Worm (Caenorhabditis elegans) whole organism, young adult: Measurements from ENCODE around the gene F38B6.4.

Source experiments
- B0019.2 ChIP-seq: fragments of 200-800 bp; sonication (Bioruptor generic); conservative IDR thresholded peaks from 2 replicates; pipeline ENCODE4 v1.3.6; 2022; ENCODE audit warnings: missing genetic modification reagents, missing genetic modification characterization, missing compliant biosample characterization
- B0035.1 ChIP-seq: sonication (generic microtip); optimal IDR thresholded peaks from 2 replicates; lab custom pipeline; 2016; ENCODE audit warnings: missing genetic modification characterization, mild to moderate bottlenecking, missing compliant biosample characterization, missing genotype, missing genetic modification reagents
- C17E4.6 ChIP-seq: fragments of 200-800 bp; sonication (Bioruptor generic); IDR thresholded peaks from 2 replicates; pipeline ENCODE4 v1.3.6; 2022; ENCODE audit warnings: missing genetic modification reagents, missing genetic modification characterization, missing compliant biosample characterization
- F10E7.11 ChIP-seq: sonication (generic microtip); optimal IDR thresholded peaks from 2 replicates; lab custom pipeline; 2017; ENCODE audit warnings: mild to moderate bottlenecking, missing genetic modification characterization, moderate library complexity, missing compliant biosample characterization
- F23B12.7 ChIP-seq: sonication (generic microtip); optimal IDR thresholded peaks from 2 replicates; lab custom pipeline; 2017; ENCODE audit warnings: missing genetic modification characterization, mild to moderate bottlenecking, missing compliant biosample characterization, antibody characterized with exemption, moderate library complexity; ENCODE audit not compliant: insufficient read depth
- F52B5.7 ChIP-seq: sonication (generic microtip); optimal IDR thresholded peaks from 2 replicates; lab custom pipeline; 2016; ENCODE audit warnings: mild to moderate bottlenecking, missing genetic modification characterization, missing compliant biosample characterization
- F57C9.4 ChIP-seq: sonication (generic microtip); optimal IDR thresholded peaks from 2 replicates; lab custom pipeline; 2017; ENCODE audit warnings: mild to moderate bottlenecking, missing genetic modification characterization, missing compliant biosample characterization
- K11D2.4 ChIP-seq: fragments of 200-800 bp; sonication (Bioruptor generic); IDR thresholded peaks from 2 replicates; pipeline ENCODE4 v1.3.6; 2022; ENCODE audit warnings: missing genetic modification reagents, missing genetic modification characterization, missing compliant biosample characterization
- Y95B8A.8 ChIP-seq: fragments of 200-800 bp; sonication (Bioruptor generic); IDR thresholded peaks from 2 replicates; pipeline ENCODE4 v1.3.6; 2022; ENCODE audit warnings: missing genetic modification reagents, missing genetic modification characterization, missing compliant biosample characterization
- cebp-1 ChIP-seq, 2 experiments: fragments of 200-800 bp in 1 of 2; sonication (Bioruptor generic) in 1 of 2; sonication (generic microtip) in 1 of 2; IDR thresholded peaks in 1 of 2; optimal IDR thresholded peaks in 1 of 2; 2 replicates each; pipeline versions ENCODE4 v1.3.6 to Lab custom; 2017 to 2022; ENCODE audit warnings: missing compliant biosample characterization in 2 of 2, missing genetic modification characterization in 2 of 2, mild to moderate bottlenecking in 1 of 2, missing genetic modification reagents in 1 of 2, moderate library complexity in 1 of 2
- ceh-100 ChIP-seq: fragments of 200-800 bp; sonication (Bioruptor generic); IDR thresholded peaks from 2 replicates; pipeline ENCODE4 v1.3.6; 2022; ENCODE audit warnings: missing genetic modification reagents, missing genetic modification characterization, missing compliant biosample characterization
- ceh-58 ChIP-seq: fragments of 200-800 bp; sonication (Bioruptor generic); IDR thresholded peaks from 2 replicates; pipeline ENCODE4 v1.3.6; 2022; ENCODE audit warnings: missing genetic modification characterization, missing compliant biosample characterization
- ceh-91 ChIP-seq: fragments of 200-800 bp; sonication (Bioruptor generic); IDR thresholded peaks from 2 replicates; pipeline ENCODE4 v1.3.6; 2022; ENCODE audit warnings: missing genetic modification reagents, missing genetic modification characterization, missing compliant biosample characterization
- chd-7 ChIP-seq: sonication (generic microtip); optimal IDR thresholded peaks from 2 replicates; lab custom pipeline; 2016; ENCODE audit warnings: mild to moderate bottlenecking, missing genetic modification characterization, moderate library complexity, missing compliant biosample characterization
- dpl-1 ChIP-seq: fragments of 150-350 bp; optimal IDR thresholded peaks from 2 replicates; lab custom pipeline; 2014; ENCODE audit warnings: missing biosample characterization, missing genetic modification reagents, missing genetic modification characterization
- egl-18 ChIP-seq: fragments of 200-800 bp; sonication (Bioruptor generic); IDR thresholded peaks from 2 replicates; pipeline ENCODE4 v1.3.6; 2022; ENCODE audit warnings: missing genetic modification reagents, missing genetic modification characterization, missing compliant biosample characterization
- hlh-12 ChIP-seq: sonication (generic microtip); optimal IDR thresholded peaks from 2 replicates; lab custom pipeline; 2016; ENCODE audit warnings: missing genetic modification characterization, missing compliant biosample characterization
- hmg-1.2 ChIP-seq: fragments of 200-800 bp; sonication (Bioruptor generic); IDR thresholded peaks from 2 replicates; pipeline ENCODE4 v1.3.6; 2022; ENCODE audit warnings: missing genetic modification reagents, missing genetic modification characterization, missing compliant biosample characterization
- hsf-1 ChIP-seq: fragments of 200-800 bp; sonication (Bioruptor generic); IDR thresholded peaks from 2 replicates; pipeline ENCODE4 v1.3.6; 2022; ENCODE audit warnings: missing genetic modification reagents, missing genetic modification characterization, missing compliant biosample characterization
- lin-26 ChIP-seq: fragments of 200-800 bp; sonication (Bioruptor generic); IDR thresholded peaks from 2 replicates; pipeline ENCODE4 v1.3.6; 2022; ENCODE audit warnings: missing genetic modification reagents, missing genetic modification characterization, missing compliant biosample characterization
- lin-35 ChIP-seq, 3 experiments: fragments of 150-350 bp in 2 of 3; sonication (generic microtip) in 1 of 3; optimal IDR thresholded peaks; 2 replicates each; lab custom pipeline; 2014 to 2018; ENCODE audit warnings: missing biosample characterization in 3 of 3, missing genetic modification characterization in 3 of 3, missing genetic modification reagents in 3 of 3
- lsy-27 ChIP-seq: sonication (generic microtip); optimal IDR thresholded peaks from 2 replicates; lab custom pipeline; 2017; ENCODE audit warnings: missing genetic modification characterization, mild to moderate bottlenecking, missing compliant biosample characterization, antibody characterized with exemption, missing genotype, borderline replicate concordance; ENCODE audit not compliant: insufficient read depth
- mes-4 ChIP-seq: sonication (generic microtip); optimal IDR thresholded peaks from 2 replicates; lab custom pipeline; 2016; ENCODE audit warnings: missing genotype, missing genetic modification characterization, missing compliant biosample characterization
- nhr-179 ChIP-seq: sonication (generic microtip); optimal IDR thresholded peaks from 2 replicates; lab custom pipeline; 2016; ENCODE audit warnings: mild to moderate bottlenecking, missing genetic modification characterization, missing compliant biosample characterization
- nhr-27 ChIP-seq: fragments of 200-800 bp; sonication (Bioruptor generic); optimal IDR thresholded peaks from 2 replicates; lab custom pipeline; 2018; ENCODE audit warnings: mild to moderate bottlenecking, missing genetic modification characterization, moderate library complexity, missing compliant biosample characterization
- nhr-80 ChIP-seq: sonication (generic microtip); optimal IDR thresholded peaks from 2 replicates; lab custom pipeline; 2016; ENCODE audit warnings: missing genetic modification characterization, missing compliant biosample characterization
- pbrm-1 ChIP-seq: fragments of 200-800 bp; sonication (Bioruptor generic); IDR thresholded peaks from 2 replicates; pipeline ENCODE4 v1.3.6; 2022; ENCODE audit warnings: missing genetic modification reagents, missing genetic modification characterization, missing compliant biosample characterization
- rec-8 ChIP-seq, 2 experiments: sonication (generic microtip); optimal IDR thresholded peaks; 2 replicates each; lab custom pipeline; 2016; ENCODE audit warnings: mild to moderate bottlenecking in 2 of 2, missing genetic modification characterization in 2 of 2, missing genetic modification reagents in 2 of 2, missing genotype in 2 of 2, missing biosample characterization in 1 of 2, missing compliant biosample characterization in 1 of 2, moderate library complexity in 1 of 2
- repo-1 ChIP-seq: sonication (generic microtip); optimal IDR thresholded peaks from 2 replicates; lab custom pipeline; 2017; ENCODE audit warnings: mild to moderate bottlenecking, missing genetic modification characterization, missing compliant biosample characterization
- rpc-1 ChIP-seq, 2 experiments: fragments of 150-350 bp in 1 of 2; sonication (generic microtip) in 1 of 2; optimal IDR thresholded peaks; 2 replicates each; lab custom pipeline; 2014 to 2018; ENCODE audit warnings: missing biosample characterization in 1 of 2, missing genetic modification characterization in 1 of 2, missing genetic modification reagents in 1 of 2, missing genotype in 1 of 2
- sdz-38 ChIP-seq: sonication (generic microtip); optimal IDR thresholded peaks from 2 replicates; lab custom pipeline; 2016; ENCODE audit warnings: missing genotype, missing genetic modification characterization, missing compliant biosample characterization
- snpc-1.1 ChIP-seq: sonication (generic microtip); optimal IDR thresholded peaks from 2 replicates; lab custom pipeline; 2017; ENCODE audit warnings: missing genetic modification characterization, mild to moderate bottlenecking, missing compliant biosample characterization, antibody characterized with exemption, moderate library complexity, missing genotype, missing genetic modification reagents; ENCODE audit not compliant: insufficient read depth
- snpc-1.3 ChIP-seq: sonication (generic microtip); optimal IDR thresholded peaks from 2 replicates; lab custom pipeline; 2017; ENCODE audit warnings: missing genetic modification characterization, mild to moderate bottlenecking, missing compliant biosample characterization, antibody characterized with exemption, moderate library complexity, missing genotype, missing genetic modification reagents; ENCODE audit not compliant: insufficient read depth
- somi-1 ChIP-seq: fragments of 200-800 bp; sonication (Bioruptor generic); optimal IDR thresholded peaks from 2 replicates; lab custom pipeline; 2018; ENCODE audit warnings: mild to moderate bottlenecking, missing genetic modification characterization, missing compliant biosample characterization
- tlf-1 ChIP-seq: fragments of 200-800 bp; sonication (Bioruptor generic); optimal IDR thresholded peaks from 2 replicates; lab custom pipeline; 2018; ENCODE audit warnings: mild to moderate bottlenecking, missing genetic modification characterization, missing compliant biosample characterization
- unc-130 ChIP-seq: sonication (generic microtip); optimal IDR thresholded peaks from 2 replicates; lab custom pipeline; 2016; ENCODE audit warnings: missing genetic modification reagents, missing genetic modification characterization, missing compliant biosample characterization
- zfh-2 ChIP-seq: fragments of 200-800 bp; sonication (Bioruptor generic); conservative IDR thresholded peaks from 2 replicates; pipeline ENCODE4 v1.3.6; 2022; ENCODE audit warnings: missing genetic modification reagents, missing genetic modification characterization, missing compliant biosample characterization
- ztf-22 ChIP-seq: fragments of 200-800 bp; sonication (Bioruptor generic); optimal IDR thresholded peaks from 2 replicates; lab custom pipeline; 2018; ENCODE audit warnings: mild to moderate bottlenecking, missing genetic modification characterization, moderate library complexity, missing compliant biosample characterization
- ztf-28 ChIP-seq: fragments of 200-800 bp; sonication (Bioruptor generic); IDR thresholded peaks from 2 replicates; pipeline ENCODE4 v1.3.6; 2022; ENCODE audit warnings: missing genetic modification reagents, missing genetic modification characterization, missing compliant biosample characterization
- ztf-6 ChIP-seq: fragments of 200-800 bp; sonication (Bioruptor generic); IDR thresholded peaks from 2 replicates; pipeline ENCODE4 v1.3.6; 2022; ENCODE audit warnings: missing genetic modification reagents, missing genetic modification characterization, missing compliant biosample characterization

The F38B6.4 gene

DNA sequence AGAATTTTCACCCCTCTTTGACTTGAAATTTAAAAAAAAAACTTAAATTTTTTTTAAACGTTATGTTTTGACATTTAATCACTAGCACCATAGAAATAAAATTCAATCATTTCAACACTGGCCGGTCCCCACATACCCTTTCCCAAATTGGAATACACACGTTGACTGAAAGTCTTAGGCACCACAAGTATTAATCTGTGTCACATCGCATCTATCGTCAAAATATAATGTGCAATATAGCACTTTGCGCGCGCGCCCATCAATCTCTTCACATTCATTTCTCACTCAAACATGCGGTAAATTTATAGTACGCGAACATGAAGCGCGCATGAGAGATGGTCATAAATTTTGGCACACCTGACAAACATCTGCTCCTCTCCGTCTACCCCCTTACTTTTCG is 12.7 kb downstream of the F38B6.4 start:
- TF ChIP-seq repo-1, result no peak
- TF ChIP-seq hmg-1.2, result no peak
- TF ChIP-seq egl-18 (GFP tag; lab: Robert Waterston, UW), result no peak
- no peak for TF ChIP-seq lsy-27 (tag; lab: Kevin White, UChicago)
- TF ChIP-seq, all 124 proteins: peak for 0

DNA sequence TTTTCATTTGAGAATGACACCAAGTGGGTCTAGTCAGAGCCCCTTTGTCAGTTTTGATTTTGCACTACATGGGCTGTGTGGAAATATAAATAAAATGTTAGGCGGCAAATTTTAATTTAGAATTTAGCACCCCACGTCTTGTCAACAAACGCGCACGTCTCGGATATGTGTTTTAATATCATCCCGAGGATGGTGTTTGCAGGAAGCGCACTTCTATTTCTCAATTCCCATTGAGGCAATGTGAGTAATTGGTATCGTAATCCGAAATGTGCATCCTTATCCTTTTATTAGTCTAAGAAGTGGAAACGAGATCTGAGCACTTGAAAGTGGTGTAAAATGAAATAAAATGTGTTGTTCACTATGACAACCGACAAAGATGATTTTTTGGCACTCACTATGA is 13.1 kb downstream of the F38B6.4 start:
- TF ChIP-seq mes-4 (no peak), hlh-12 (tag; lab: Kevin White, UChicago) (no peak)
- TF ChIP-seq, all 124 proteins: peak for 0

DNA sequence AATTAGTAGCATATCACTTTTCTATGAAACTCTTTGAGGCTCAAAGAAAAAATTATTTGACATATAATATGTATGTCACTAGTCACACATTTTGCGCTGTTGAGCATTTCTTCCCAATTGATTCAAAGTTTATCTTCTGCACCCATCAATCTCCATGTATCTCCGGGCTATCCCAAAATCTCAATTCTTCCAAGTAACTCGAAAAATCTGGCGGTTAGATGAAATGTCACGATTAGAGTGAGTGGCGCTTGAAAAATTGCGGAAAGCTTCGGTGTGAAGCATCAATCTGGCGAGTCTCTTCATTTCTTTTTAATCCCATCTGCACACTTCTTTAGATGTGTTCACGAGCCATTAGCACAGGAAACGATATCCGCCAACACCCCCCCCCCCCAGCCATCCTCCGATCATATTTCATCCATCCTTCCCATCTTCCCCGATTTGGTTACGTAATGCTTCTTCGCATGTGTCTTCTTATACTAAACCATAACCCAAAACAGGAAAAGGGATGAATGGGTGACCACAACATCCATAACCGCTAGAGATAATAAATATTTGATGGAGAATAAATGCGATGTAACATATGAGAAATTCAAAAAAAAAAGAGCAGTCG is 14.4 kb downstream of the F38B6.4 start:
- no peak for TF ChIP-seq F23B12.7 (tag; lab: Kevin White, UChicago)
- no peak for TF ChIP-seq nhr-179 (tag; lab: Kevin White, UChicago)
- TF ChIP-seq F57C9.4, result no peak
- no peak for TF ChIP-seq ztf-6 (GFP tag; lab: Robert Waterston, UW)
- no peak for TF ChIP-seq F52B5.7 (tag; lab: Kevin White, UChicago)
- TF ChIP-seq Y95B8A.8 (GFP tag; lab: Robert Waterston, UW), result no peak
- TF ChIP-seq chd-7, result no peak
- TF ChIP-seq sdz-38, result no peak
- TF ChIP-seq lin-26 (GFP tag; lab: Robert Waterston, UW), result no peak
- no peak for TF ChIP-seq hlh-12 (tag; lab: Kevin White, UChicago)
- no peak for TF ChIP-seq somi-1 (GFP tag; lab: Kevin White, UChicago)
- TF ChIP-seq ztf-22, result no peak
- no peak for TF ChIP-seq zfh-2 (GFP tag; lab: Robert Waterston, UW)
- TF ChIP-seq nhr-80 (tag; lab: Kevin White, UChicago), result no peak
- no peak for TF ChIP-seq ceh-91 (GFP tag; lab: Robert Waterston, UW)
- no peak for TF ChIP-seq unc-130
- TF ChIP-seq rec-8 (tag; optimal IDR thresholded peaks at IDR 0.05; lab: Kevin White, UChicago), result no peak
- TF ChIP-seq tlf-1 (GFP tag; lab: Kevin White, UChicago), result no peak
- no peak for TF ChIP-seq B0035.1 (tag; lab: Kevin White, UChicago)
- no peak for TF ChIP-seq snpc-1.1

DNA sequence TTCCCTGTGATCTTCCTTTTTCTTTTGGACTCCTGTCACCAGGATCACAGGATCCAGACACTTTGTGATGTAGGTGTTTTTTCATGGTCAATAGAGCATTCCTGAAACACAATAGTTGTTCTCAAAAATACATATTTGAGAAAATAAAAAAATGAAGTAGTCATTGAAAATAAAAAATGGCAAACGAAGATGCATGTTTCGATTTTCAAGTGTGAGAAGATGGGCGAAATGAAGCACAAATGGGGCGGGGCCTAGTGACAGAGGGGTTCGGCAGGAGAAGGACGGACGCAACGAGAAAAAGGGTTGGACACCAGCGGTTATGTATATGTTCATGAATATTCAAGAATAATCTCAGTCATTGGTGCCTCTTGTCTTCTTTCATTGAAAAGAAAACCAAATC is 15.3 kb downstream of the F38B6.4 start, which contains the start of gene F38B6.6:
F38B6.6 (minus strand) TSS at position 101 of the 400 bp plus-strand sequence.
- TF ChIP-seq hlh-12 (tag; lab: Kevin White, UChicago) (no peak), K11D2.4 (GFP tag; lab: Robert Waterston, UW) (no peak), ztf-28 (GFP tag; lab: Robert Waterston, UW) (no peak), rpc-1 (optimal IDR thresholded peaks at IDR 0.05; lab: Kevin White, UChicago) (no peak), rpc-1 (tag; optimal IDR thresholded peaks at IDR 0.05; lab: Kevin White, UChicago) (no peak), ceh-58 (GFP tag; lab: Robert Waterston, UW) (no peak), nhr-27 (tag; lab: Kevin White, UChicago) (no peak), C17E4.6 (GFP tag; lab: Robert Waterston, UW) (no peak), B0019.2 (GFP tag; lab: Robert Waterston, UW) (no peak), F10E7.11 (tag; lab: Kevin White, UChicago) (no peak), cebp-1 (GFP tag; IDR thresholded peaks at IDR 0.05; lab: Robert Waterston, UW) (no peak), cebp-1 (tag; optimal IDR thresholded peaks at IDR 0.05; lab: Kevin White, UChicago) (no peak), dpl-1 (GFP tag; lab: Kevin White, UChicago) (no peak), ceh-100 (GFP tag; lab: Robert Waterston, UW) (no peak), lsy-27 (tag; lab: Kevin White, UChicago) (no peak), pbrm-1 (GFP tag; lab: Robert Waterston, UW) (no peak), rec-8 (tag; optimal IDR thresholded peaks at IDR 0.05; lab: Kevin White, UChicago) (no peak), lin-35 (GFP tag; optimal IDR thresholded peaks at IDR 0.05; lab: Kevin White, UChicago) (no peak), mes-4 (no peak), F52B5.7 (tag; lab: Kevin White, UChicago) (no peak), hsf-1 (no peak), snpc-1.3 (tag; lab: Kevin White, UChicago) (no peak)
- TF ChIP-seq, all 124 proteins: peak for 0
